Fruit fly (Drosophila melanogaster) whole organism, embryonic: ENCODE data around the gene CG7227.

ENCODE experiments used
- Ada2b ChIP-seq: fragments of 200-800 bp; sonication (Bioruptor generic); IDR thresholded peaks from 2 replicates; pipeline ENCODE4 v1.3.6; 2022; ENCODE audit warnings: missing biosample characterization, missing genetic modification characterization
- Deaf1 ChIP-seq: fragments of 200-800 bp; optimal IDR thresholded peaks from 3 replicates; lab custom pipeline; 2019; ENCODE audit warnings: missing biosample characterization, mild to moderate bottlenecking, missing genetic modification characterization, moderate library complexity
- Poxn ChIP-seq: fragments of 200-800 bp; sonication (Bioruptor generic); IDR thresholded peaks from 2 replicates; pipeline ENCODE4 v1.3.6; 2022; ENCODE audit warnings: missing biosample characterization, missing genetic modification characterization
- prd ChIP-seq, 3 experiments: fragments of >200 bp in 2 of 3; fragments of 200-800 bp in 1 of 3; sonication (Bioruptor generic) in 1 of 3; optimal IDR thresholded peaks in 2 of 3; IDR thresholded peaks in 1 of 3; 2 replicates in 2 of 3; 3 replicates in 1 of 3; pipeline versions ENCODE4 v1.3.6 to Lab custom; 2017 to 2022; ENCODE audit warnings: missing biosample characterization in 1 of 3, missing genetic modification characterization in 1 of 3
- unpg ChIP-seq: fragments of 200-800 bp; sonication (Bioruptor generic); optimal IDR thresholded peaks from 3 replicates; lab custom pipeline; 2018; ENCODE audit warnings: missing biosample characterization, mild to moderate bottlenecking, missing genetic modification characterization, moderate library complexity

dm6 chr2L:8039688-8040087 is 41.7 kb upstream of the CG7227 start, which contains the start of gene CG7367:
- TF ChIP-seq Ada2b (GFP tag; lab: Robert Waterston, UW) (no peak), unpg (GFP tag; lab: Kevin White, UChicago) (no peak), Poxn (GFP tag; lab: Robert Waterston, UW) (no peak), prd (optimal IDR thresholded peaks at IDR 0.05; lab: Kevin White, UChicago) (no peak), prd (GFP tag; IDR thresholded peaks at IDR 0.05; lab: Robert Waterston, UW) (no peak), Deaf1 (no peak)
